Fruit fly (Drosophila melanogaster) whole organism, embryonic: ENCODE measurements around the gene CG31548.
A peak's percentile ranks its signal among the peaks of the same experiment; 100 is the strongest.

Experiments used
- Abd-B ChIP-seq: fragments of 200-800 bp; sonication (Bioruptor generic); optimal IDR thresholded peaks from 2 replicates; lab custom pipeline; 2018; ENCODE audit warnings: missing biosample characterization, mild to moderate bottlenecking, missing genetic modification characterization, moderate library complexity
- Bgb ChIP-seq: fragments of 200-800 bp; sonication (Bioruptor generic); IDR thresholded peaks from 2 replicates; pipeline ENCODE4 v1.3.6; 2022; ENCODE audit warnings: missing biosample characterization, missing genetic modification characterization; ENCODE audit not compliant: partially characterized antibody
- CG1024 ChIP-seq: fragments of 200-800 bp; sonication (Bioruptor generic); IDR thresholded peaks from 2 replicates; pipeline ENCODE4 v1.3.6; 2022; ENCODE audit warnings: missing biosample characterization, missing genetic modification characterization
- CG10321 ChIP-seq: fragments of 200-800 bp; sonication (Bioruptor generic); IDR thresholded peaks from 2 replicates; pipeline ENCODE4 v1.3.6; 2022; ENCODE audit warnings: missing biosample characterization, missing genetic modification characterization
- CG11085 ChIP-seq: fragments of 200-800 bp; sonication (Bioruptor generic); IDR thresholded peaks from 2 replicates; pipeline ENCODE4 v1.3.6; 2022; ENCODE audit warnings: missing biosample characterization, missing genetic modification characterization
- CG11695 ChIP-seq: fragments of 200-800 bp; sonication (Bioruptor generic); IDR thresholded peaks from 3 replicates; pipeline ENCODE4 v1.3.6; 2022; ENCODE audit warnings: missing biosample characterization, missing genetic modification characterization
- CG15479 ChIP-seq: fragments of 200-800 bp; sonication (Bioruptor generic); optimal IDR thresholded peaks from 3 replicates; lab custom pipeline; 2019; ENCODE audit warnings: missing biosample characterization, mild to moderate bottlenecking, missing genetic modification characterization, moderate library complexity
- CG18476 ChIP-seq: fragments of 200-800 bp; sonication (Bioruptor generic); optimal IDR thresholded peaks from 2 replicates; lab custom pipeline; 2016; ENCODE audit warnings: missing biosample characterization, mild to moderate bottlenecking, missing genetic modification characterization
- CG2129 ChIP-seq: fragments of 200-800 bp; sonication (Bioruptor generic); IDR thresholded peaks from 2 replicates; pipeline ENCODE4 v1.3.6; 2022; ENCODE audit warnings: missing biosample characterization, missing genetic modification characterization; ENCODE audit not compliant: partially characterized antibody
- CG2199 ChIP-seq: fragments of 200-800 bp; sonication (Bioruptor generic); IDR thresholded peaks from 3 replicates; pipeline ENCODE4 v1.3.6; 2022; ENCODE audit warnings: missing biosample characterization, missing genetic modification characterization
- CG2712 ChIP-seq: fragments of 200-800 bp; optimal IDR thresholded peaks from 3 replicates; lab custom pipeline; 2019; ENCODE audit warnings: missing biosample characterization, mild to moderate bottlenecking, missing genetic modification characterization, moderate library complexity
- CG3065 ChIP-seq: fragments of 200-800 bp; sonication (Bioruptor generic); optimal IDR thresholded peaks from 2 replicates; lab custom pipeline; 2016; ENCODE audit warnings: missing biosample characterization, missing genetic modification characterization
- CG6272 ChIP-seq: fragments of 200-800 bp; sonication (Bioruptor generic); IDR thresholded peaks from 2 replicates; pipeline ENCODE4 v1.3.6; 2022; ENCODE audit warnings: missing biosample characterization, missing genetic modification characterization
- CG6791 ChIP-seq: fragments of 200-800 bp; sonication (Bioruptor generic); IDR thresholded peaks from 3 replicates; pipeline ENCODE4 v1.3.6; 2022; ENCODE audit warnings: missing biosample characterization, missing genetic modification characterization; ENCODE audit not compliant: partially characterized antibody
- CG6813 ChIP-seq: fragments of 200-800 bp; sonication (Bioruptor generic); optimal IDR thresholded peaks from 2 replicates; lab custom pipeline; 2017; ENCODE audit warnings: missing biosample characterization, missing genetic modification characterization, mild to moderate bottlenecking, moderate library complexity, missing genetic modification reagents
- CG7556 ChIP-seq: fragments of 200-800 bp; sonication (Bioruptor generic); optimal IDR thresholded peaks from 2 replicates; lab custom pipeline; 2017; ENCODE audit warnings: missing biosample characterization, mild to moderate bottlenecking, missing genetic modification characterization
- CG7745 ChIP-seq: fragments of 200-800 bp; sonication (Bioruptor generic); optimal IDR thresholded peaks from 2 replicates; lab custom pipeline; 2018; ENCODE audit warnings: missing biosample characterization, mild to moderate bottlenecking, missing genetic modification characterization, moderate library complexity
- CG8765 ChIP-seq: fragments of 200-800 bp; sonication (Bioruptor generic); IDR thresholded peaks from 2 replicates; pipeline ENCODE4 v1.3.6; 2022; ENCODE audit warnings: missing biosample characterization, missing genetic modification characterization
- CG9727 ChIP-seq: fragments of 200-800 bp; sonication (Bioruptor generic); optimal IDR thresholded peaks from 3 replicates; lab custom pipeline; 2017; ENCODE audit warnings: missing biosample characterization, mild to moderate bottlenecking, missing genetic modification characterization
- Camta ChIP-seq: fragments of 200-800 bp; sonication (Bioruptor generic); optimal IDR thresholded peaks from 2 replicates; lab custom pipeline; 2016; ENCODE audit warnings: missing biosample characterization, missing genetic modification characterization
- CkIIα-i1 ChIP-seq: fragments of 200-800 bp; sonication (Bioruptor generic); IDR thresholded peaks from 2 replicates; pipeline ENCODE4 v1.3.6; 2022; ENCODE audit warnings: missing biosample characterization, missing genetic modification characterization
- Deaf1 ChIP-seq: fragments of 200-800 bp; optimal IDR thresholded peaks from 3 replicates; lab custom pipeline; 2019; ENCODE audit warnings: missing biosample characterization, mild to moderate bottlenecking, missing genetic modification characterization, moderate library complexity
- Ets65A ChIP-seq: fragments of 200-800 bp; sonication (Bioruptor generic); peaks from one replicate; lab custom pipeline; 2016; ENCODE audit warnings: missing biosample characterization, missing genetic modification characterization
- Fer1 ChIP-seq: fragments of 200-800 bp; sonication (Bioruptor generic); optimal IDR thresholded peaks from 2 replicates; lab custom pipeline; 2017; ENCODE audit warnings: missing biosample characterization, mild to moderate bottlenecking, missing genetic modification characterization
- Gsc ChIP-seq: fragments of 200-800 bp; sonication (Bioruptor generic); IDR thresholded peaks from 2 replicates; pipeline ENCODE4 v1.3.6; 2022; ENCODE audit warnings: missing biosample characterization, missing genetic modification characterization
- Hey ChIP-seq: fragments of 200-800 bp; sonication (Bioruptor generic); optimal IDR thresholded peaks from 3 replicates; lab custom pipeline; 2018; ENCODE audit warnings: missing biosample characterization, mild to moderate bottlenecking, missing genetic modification characterization
- Max ChIP-seq: fragments of 200-800 bp; sonication (Bioruptor generic); optimal IDR thresholded peaks from 2 replicates; lab custom pipeline; 2016; ENCODE audit warnings: missing biosample characterization, mild to moderate bottlenecking, missing genetic modification characterization
- Ptx1 ChIP-seq: fragments of 200-800 bp; sonication (Bioruptor generic); IDR thresholded peaks from 2 replicates; pipeline ENCODE4 v1.3.6; 2022; ENCODE audit warnings: missing biosample characterization, missing genetic modification characterization
- Sox102F ChIP-seq: fragments of 200-800 bp; sonication (Bioruptor generic); optimal IDR thresholded peaks from 2 replicates; lab custom pipeline; 2018; ENCODE audit warnings: missing biosample characterization, mild to moderate bottlenecking, missing genetic modification characterization, moderate library complexity
- Sry-β ChIP-seq: fragments of 200-800 bp; sonication (Bioruptor generic); optimal IDR thresholded peaks from 2 replicates; lab custom pipeline; 2018; ENCODE audit warnings: missing biosample characterization, mild to moderate bottlenecking, missing genetic modification characterization, moderate library complexity
- Xbp1 ChIP-seq: fragments of 200-800 bp; sonication (Bioruptor generic); optimal IDR thresholded peaks from 3 replicates; lab custom pipeline; 2016; ENCODE audit warnings: missing biosample characterization, mild to moderate bottlenecking, missing genetic modification characterization
- abd-A ChIP-seq: fragments of 200-800 bp; sonication (Bioruptor generic); optimal IDR thresholded peaks from 3 replicates; lab custom pipeline; 2019; ENCODE audit warnings: missing biosample characterization, mild to moderate bottlenecking, missing genetic modification characterization, moderate library complexity
- al ChIP-seq: fragments of 200-800 bp; sonication (Bioruptor generic); IDR thresholded peaks from 2 replicates; pipeline ENCODE4 v1.3.6; 2022; ENCODE audit warnings: missing biosample characterization, missing genetic modification characterization
- bab2 ChIP-seq: fragments of 200-800 bp; sonication (Bioruptor generic); optimal IDR thresholded peaks from 2 replicates; lab custom pipeline; 2016; ENCODE audit warnings: missing biosample characterization, missing genetic modification characterization
- chif ChIP-seq, 2 experiments: fragments of 200-800 bp; sonication (Bioruptor generic); optimal IDR thresholded peaks; 3 replicates each; lab custom pipeline; 2016; ENCODE audit warnings: missing biosample characterization in 2 of 2, missing genetic modification characterization in 2 of 2
- crp ChIP-seq, 2 experiments: fragments of 200-800 bp; sonication (Bioruptor generic); optimal IDR thresholded peaks; 2 replicates in 1 of 2; 3 replicates in 1 of 2; lab custom pipeline; 2017; ENCODE audit warnings: missing biosample characterization in 2 of 2, missing genetic modification characterization in 2 of 2, mild to moderate bottlenecking in 1 of 2, moderate library complexity in 1 of 2
- danr ChIP-seq: fragments of 200-800 bp; sonication (Bioruptor generic); IDR thresholded peaks from 2 replicates; pipeline ENCODE4 v1.3.6; 2022; ENCODE audit warnings: missing biosample characterization, missing genetic modification characterization
- fd3F ChIP-seq: fragments of 200-800 bp; sonication (Bioruptor generic); optimal IDR thresholded peaks from 2 replicates; lab custom pipeline; 2018; ENCODE audit warnings: missing biosample characterization, mild to moderate bottlenecking, missing genetic modification characterization, moderate library complexity
- grau ChIP-seq: fragments of 200-800 bp; optimal IDR thresholded peaks from 3 replicates; lab custom pipeline; 2019; ENCODE audit warnings: missing biosample characterization, mild to moderate bottlenecking, missing genetic modification characterization, moderate library complexity
- h ChIP-seq: fragments of >200 bp; optimal IDR thresholded peaks from 2 replicates; lab custom pipeline; 2017
- hbn ChIP-seq: fragments of 200-800 bp; sonication (Bioruptor generic); IDR thresholded peaks from 2 replicates; pipeline ENCODE4 v1.3.6; 2022; ENCODE audit warnings: missing biosample characterization, missing genetic modification characterization; ENCODE audit not compliant: partially characterized antibody
- ind ChIP-seq: fragments of 200-800 bp; sonication (Bioruptor generic); optimal IDR thresholded peaks from 3 replicates; lab custom pipeline; 2016; ENCODE audit warnings: missing biosample characterization, missing genetic modification characterization
- inv ChIP-seq: fragments of 200-800 bp; sonication (Bioruptor generic); IDR thresholded peaks from 2 replicates; pipeline ENCODE4 v1.3.6; 2022; ENCODE audit warnings: missing biosample characterization, missing genetic modification characterization; ENCODE audit not compliant: partially characterized antibody
- ken ChIP-seq: fragments of 200-800 bp; sonication (Bioruptor generic); IDR thresholded peaks from 3 replicates; pipeline ENCODE4 v1.3.6; 2022; ENCODE audit warnings: missing biosample characterization, missing genetic modification characterization
- lilli ChIP-seq: fragments of 200-800 bp; sonication (Bioruptor generic); optimal IDR thresholded peaks from 3 replicates; lab custom pipeline; 2016; ENCODE audit warnings: missing biosample characterization, missing genetic modification characterization
- psq ChIP-seq: fragments of 200-800 bp; sonication (Bioruptor generic); optimal IDR thresholded peaks from 2 replicates; lab custom pipeline; 2017; ENCODE audit warnings: missing biosample characterization, missing genetic modification characterization
- row ChIP-seq: fragments of 200-800 bp; sonication (Bioruptor generic); IDR thresholded peaks from 3 replicates; pipeline ENCODE4 v1.3.6; 2022; ENCODE audit warnings: missing biosample characterization, missing genetic modification characterization
- sqz ChIP-seq: fragments of 200-800 bp; sonication (Bioruptor generic); optimal IDR thresholded peaks from 3 replicates; lab custom pipeline; 2018; ENCODE audit warnings: missing biosample characterization, mild to moderate bottlenecking, missing genetic modification characterization
- trh ChIP-seq: fragments of 200-800 bp; sonication (Bioruptor generic); optimal IDR thresholded peaks from 2 replicates; lab custom pipeline; 2016; ENCODE audit warnings: missing biosample characterization, missing genetic modification characterization
- tx ChIP-seq: fragments of 200-800 bp; sonication (Bioruptor generic); optimal IDR thresholded peaks from 2 replicates; lab custom pipeline; 2016; ENCODE audit warnings: missing biosample characterization, missing genetic modification characterization

Gene CG31548

dm6 chr3R:5601044-5601523 is 35.6 kb downstream of the CG31548 start, which contains the start of the genes kra and SecS (continued):
- TF ChIP-seq bab2 (peak; percentile 54), CG11085 (GFP tag; lab: Robert Waterston, UW) (no peak), tx (peak; percentile 20), CG6791 (no peak), crp (GFP tag; optimal IDR thresholded peaks at IDR 0.05; lab: Kevin White, UChicago) (peak in 1 of 2 experiments; percentile 17), row (GFP tag; lab: Robert Waterston, UW) (no peak), CG3065 (no peak), CG9727 (GFP tag; lab: Kevin White, UChicago) (peak; percentile 48), Hey (tag; lab: Kevin White, UChicago) (no peak), danr (GFP tag; lab: Robert Waterston, UW) (no peak), CkIIα-i1 (no peak), Gsc (GFP tag; lab: Robert Waterston, UW) (no peak), CG7745 (no peak), CG18476 (peak; percentile 52), CG6272 (no peak), CG2199 (GFP tag; lab: Robert Waterston, UW) (no peak), hbn (GFP tag; lab: Robert Waterston, UW) (no peak), CG8765 (no peak), CG11695 (GFP tag; lab: Robert Waterston, UW) (no peak), Fer1 (GFP tag; lab: Kevin White, UChicago) (peak; percentile 68), abd-A (tag; lab: Kevin White, UChicago) (no peak), Camta (GFP tag; lab: Kevin White, UChicago) (peak; percentile 5), grau (tag; lab: Kevin White, UChicago) (peak; percentile 54), sqz (no peak), chif (GFP tag; optimal IDR thresholded peaks at IDR 0.05; lab: Kevin White, UChicago) (peak; percentile 41 to 53), Xbp1 (GFP tag; lab: Kevin White, UChicago) (peak; percentile 79), lilli (GFP tag; lab: Kevin White, UChicago) (peak; percentile 73), Bgb (GFP tag; lab: Robert Waterston, UW) (no peak), Ptx1 (GFP tag; lab: Robert Waterston, UW) (no peak), Deaf1 (tag; lab: Kevin White, UChicago) (no peak), h (no peak), CG2129 (GFP tag; lab: Robert Waterston, UW) (no peak), CG6813 (GFP tag; lab: Kevin White, UChicago) (no peak), Abd-B (no peak), CG10321 (GFP tag; lab: Robert Waterston, UW) (no peak), Sox102F (GFP tag; lab: Kevin White, UChicago) (no peak), al (GFP tag; lab: Robert Waterston, UW) (no peak), ken (GFP tag; lab: Robert Waterston, UW) (no peak), trh (GFP tag; lab: Kevin White, UChicago) (peak; percentile 35), CG7556 (GFP tag; lab: Kevin White, UChicago) (peak; percentile 62), Sry-β (GFP tag; lab: Kevin White, UChicago) (peak; percentile 16), Max (GFP tag; lab: Kevin White, UChicago) (peak; percentile 60), CG1024 (GFP tag; lab: Robert Waterston, UW) (no peak), psq (GFP tag; lab: Kevin White, UChicago) (no peak), Ets65A (GFP tag; lab: Kevin White, UChicago) (peak; percentile 90), CG2712 (peak; percentile 69), ind (peak; percentile 65), CG15479 (GFP tag; lab: Kevin White, UChicago) (no peak), inv (GFP tag; lab: Robert Waterston, UW) (no peak), fd3F (GFP tag; lab: Kevin White, UChicago) (peak; percentile 47)
